Fruit fly (Drosophila melanogaster) whole organism, embryonic: Measurements from ENCODE around the gene CG9297.
A peak's percentile ranks its signal among the peaks of the same experiment; 100 is the strongest.

Source experiments
- C15 ChIP-seq: fragments of 200-800 bp; sonication (Bioruptor generic); IDR thresholded peaks from 3 replicates; pipeline ENCODE4 v1.3.6; 2022; ENCODE audit warnings: missing biosample characterization, missing genetic modification characterization
- CG10321 ChIP-seq: fragments of 200-800 bp; sonication (Bioruptor generic); IDR thresholded peaks from 2 replicates; pipeline ENCODE4 v1.3.6; 2022; ENCODE audit warnings: missing biosample characterization, missing genetic modification characterization
- CG11456 ChIP-seq: fragments of 200-800 bp; sonication (Bioruptor generic); IDR thresholded peaks from 3 replicates; pipeline ENCODE4 v1.3.6; 2022; ENCODE audit warnings: missing biosample characterization, missing genetic modification characterization
- CG11696 ChIP-seq: fragments of 200-800 bp; sonication (Bioruptor generic); IDR thresholded peaks from 2 replicates; pipeline ENCODE4 v1.3.6; 2022; ENCODE audit warnings: missing biosample characterization, missing genetic modification characterization
- CG12769 ChIP-seq: fragments of 200-800 bp; sonication (Bioruptor generic); optimal IDR thresholded peaks from 2 replicates; lab custom pipeline; 2019; ENCODE audit warnings: missing biosample characterization, mild to moderate bottlenecking, missing genetic modification characterization, moderate library complexity
- CG13123 ChIP-seq: fragments of 200-800 bp; sonication (Bioruptor generic); optimal IDR thresholded peaks from 2 replicates; lab custom pipeline; 2016; ENCODE audit warnings: missing biosample characterization, missing genetic modification characterization
- CG15269 ChIP-seq: fragments of 200-800 bp; sonication (Bioruptor generic); optimal IDR thresholded peaks from 2 replicates; lab custom pipeline; 2018; ENCODE audit warnings: missing biosample characterization, mild to moderate bottlenecking, missing genetic modification characterization, moderate library complexity
- CG16815 ChIP-seq: fragments of 200-800 bp; sonication (Bioruptor generic); optimal IDR thresholded peaks from 3 replicates; lab custom pipeline; 2017; ENCODE audit warnings: missing biosample characterization, mild to moderate bottlenecking, missing genetic modification characterization
- CG17568 ChIP-seq: fragments of 200-800 bp; sonication (Bioruptor generic); optimal IDR thresholded peaks from 2 replicates; lab custom pipeline; 2018; ENCODE audit warnings: missing biosample characterization, mild to moderate bottlenecking, missing genetic modification characterization, moderate library complexity
- CG17802 ChIP-seq: fragments of 200-800 bp; sonication (Bioruptor generic); optimal IDR thresholded peaks from 2 replicates; lab custom pipeline; 2018; ENCODE audit warnings: missing biosample characterization, mild to moderate bottlenecking, missing genetic modification characterization, moderate library complexity
- CG2712 ChIP-seq: fragments of 200-800 bp; optimal IDR thresholded peaks from 3 replicates; lab custom pipeline; 2019; ENCODE audit warnings: missing biosample characterization, mild to moderate bottlenecking, missing genetic modification characterization, moderate library complexity
- CG31441 ChIP-seq: fragments of 200-800 bp; sonication (Bioruptor generic); IDR thresholded peaks from 2 replicates; pipeline ENCODE4 v1.3.6; 2022; ENCODE audit warnings: missing biosample characterization, missing genetic modification characterization
- CG3407 ChIP-seq: fragments of 200-800 bp; sonication (Bioruptor generic); optimal IDR thresholded peaks from 2 replicates; lab custom pipeline; 2018; ENCODE audit warnings: missing biosample characterization, mild to moderate bottlenecking, missing genetic modification characterization
- CG43689 ChIP-seq: fragments of 200-800 bp; sonication (Bioruptor generic); IDR thresholded peaks from 2 replicates; pipeline ENCODE4 v1.3.6; 2022; ENCODE audit warnings: missing biosample characterization, missing genetic modification characterization
- CG4707 ChIP-seq: fragments of 200-800 bp; sonication (Bioruptor generic); optimal IDR thresholded peaks from 2 replicates; lab custom pipeline; 2018; ENCODE audit warnings: missing biosample characterization, mild to moderate bottlenecking, missing genetic modification characterization, moderate library complexity
- CG6791 ChIP-seq: fragments of 200-800 bp; sonication (Bioruptor generic); IDR thresholded peaks from 3 replicates; pipeline ENCODE4 v1.3.6; 2022; ENCODE audit warnings: missing biosample characterization, missing genetic modification characterization; ENCODE audit not compliant: partially characterized antibody
- CG6854 ChIP-seq: fragments of 200-800 bp; sonication (Bioruptor generic); optimal IDR thresholded peaks from 3 replicates; lab custom pipeline; 2017; ENCODE audit warnings: missing biosample characterization, mild to moderate bottlenecking, missing genetic modification characterization
- CG7786 ChIP-seq: fragments of 200-800 bp; sonication (Bioruptor generic); optimal IDR thresholded peaks from 2 replicates; lab custom pipeline; 2016; ENCODE audit warnings: missing biosample characterization, missing genetic modification characterization
- CG9215 ChIP-seq: fragments of 200-800 bp; sonication (Bioruptor generic); IDR thresholded peaks from 2 replicates; pipeline ENCODE4 v1.3.6; 2022; ENCODE audit warnings: missing biosample characterization, missing genetic modification characterization
- D ChIP-seq, 2 experiments: fragments of 200-800 bp in 1 of 2; fragments of >200 bp in 1 of 2; sonication (Bioruptor generic) in 1 of 2; optimal IDR thresholded peaks; 2 replicates in 1 of 2; 3 replicates in 1 of 2; lab custom pipeline; 2017; ENCODE audit warnings: mild to moderate bottlenecking in 1 of 2, missing biosample characterization in 1 of 2, missing genetic modification characterization in 1 of 2, missing genetic modification reagents in 1 of 2
- Dll ChIP-seq: fragments of 200-800 bp; sonication (Bioruptor generic); IDR thresholded peaks from 4 replicates; pipeline ENCODE4 v1.3.6; 2022; ENCODE audit warnings: missing biosample characterization, missing genetic modification characterization; ENCODE audit not compliant: partially characterized antibody
- Hr3 ChIP-seq: fragments of 200-800 bp; sonication (Bioruptor generic); optimal IDR thresholded peaks from 3 replicates; lab custom pipeline; 2016; ENCODE audit warnings: missing biosample characterization, missing genetic modification characterization
- MTF-1 ChIP-seq: fragments of 200-800 bp; sonication (Bioruptor generic); optimal IDR thresholded peaks from 2 replicates; lab custom pipeline; 2018; ENCODE audit warnings: missing biosample characterization, mild to moderate bottlenecking, missing genetic modification characterization, borderline replicate concordance
- Med ChIP-seq: fragments of 200-800 bp; sonication (Bioruptor generic); peaks from one replicate; lab custom pipeline; 2016; ENCODE audit warnings: missing biosample characterization, missing genetic modification characterization, mild to moderate bottlenecking, inconsistent platforms, moderate library complexity
- NC2β ChIP-seq: fragments of 200-800 bp; sonication (Bioruptor generic); optimal IDR thresholded peaks from 2 replicates; lab custom pipeline; 2016; ENCODE audit warnings: missing biosample characterization, missing genetic modification characterization
- Opbp ChIP-seq: fragments of 200-800 bp; sonication (Bioruptor generic); IDR thresholded peaks from 3 replicates; pipeline ENCODE4 v1.3.6; 2022; ENCODE audit warnings: missing biosample characterization, missing genetic modification characterization; ENCODE audit not compliant: partially characterized antibody
- Optix ChIP-seq: fragments of 200-800 bp; sonication (Bioruptor generic); IDR thresholded peaks from 3 replicates; pipeline ENCODE4 v1.3.6; 2022; ENCODE audit warnings: missing biosample characterization, missing genetic modification characterization
- Side ChIP-seq: fragments of 200-800 bp; sonication (Bioruptor generic); optimal IDR thresholded peaks from 2 replicates; lab custom pipeline; 2016; ENCODE audit warnings: missing biosample characterization, missing genetic modification characterization
- Vsx1 ChIP-seq: fragments of 200-800 bp; sonication (Bioruptor generic); optimal IDR thresholded peaks from 2 replicates; lab custom pipeline; 2017; ENCODE audit warnings: missing biosample characterization, mild to moderate bottlenecking, missing genetic modification characterization, missing genetic modification reagents
- cad ChIP-seq: fragments of >200 bp; optimal IDR thresholded peaks from 2 replicates; lab custom pipeline; 2017; ENCODE audit warnings: missing biosample characterization, missing genetic modification characterization
- chm ChIP-seq: fragments of 200-800 bp; sonication (Bioruptor generic); IDR thresholded peaks from 2 replicates; pipeline ENCODE4 v1.3.6; 2022; ENCODE audit warnings: missing biosample characterization, missing genetic modification characterization
- dan ChIP-seq: fragments of 200-800 bp; sonication (Bioruptor generic); IDR thresholded peaks from 2 replicates; pipeline ENCODE4 v1.3.6; 2022; ENCODE audit warnings: missing biosample characterization, missing genetic modification characterization
- disco-r ChIP-seq: fragments of 200-800 bp; sonication (Bioruptor generic); optimal IDR thresholded peaks from 2 replicates; lab custom pipeline; 2016; ENCODE audit warnings: missing biosample characterization, missing genetic modification characterization
- her ChIP-seq: fragments of 200-800 bp; sonication (Bioruptor generic); optimal IDR thresholded peaks from 2 replicates; lab custom pipeline; 2016; ENCODE audit warnings: missing biosample characterization, missing genetic modification characterization
- kah ChIP-seq: fragments of 200-800 bp; sonication (Bioruptor generic); optimal IDR thresholded peaks from 2 replicates; lab custom pipeline; 2018; ENCODE audit warnings: missing biosample characterization, mild to moderate bottlenecking, missing genetic modification characterization
- lab ChIP-seq: fragments of 200-800 bp; sonication (Bioruptor generic); optimal IDR thresholded peaks from 3 replicates; lab custom pipeline; 2017; ENCODE audit warnings: missing biosample characterization, missing genetic modification characterization, mild to moderate bottlenecking, moderate library complexity, missing genetic modification reagents
- lola ChIP-seq, 3 experiments: fragments of >200 bp in 2 of 3; fragments of 200-800 bp in 1 of 3; sonication (Bioruptor generic) in 1 of 3; optimal IDR thresholded peaks; 2 replicates each; lab custom pipeline; 2017 to 2019; ENCODE audit warnings: missing biosample characterization in 3 of 3, missing genetic modification characterization in 3 of 3, mild to moderate bottlenecking in 1 of 3, moderate library complexity in 1 of 3
- lov ChIP-seq, 2 experiments: fragments of 200-800 bp in 1 of 2; fragments of >200 bp in 1 of 2; sonication (Bioruptor generic) in 1 of 2; IDR thresholded peaks in 1 of 2; optimal IDR thresholded peaks in 1 of 2; 2 replicates in 1 of 2; 3 replicates in 1 of 2; pipeline versions ENCODE4 v1.3.6 to Lab custom; 2017 to 2022; ENCODE audit warnings: missing biosample characterization in 1 of 2, missing genetic modification characterization in 1 of 2
- prd ChIP-seq, 3 experiments: fragments of >200 bp in 2 of 3; fragments of 200-800 bp in 1 of 3; sonication (Bioruptor generic) in 1 of 3; optimal IDR thresholded peaks in 2 of 3; IDR thresholded peaks in 1 of 3; 2 replicates in 2 of 3; 3 replicates in 1 of 3; pipeline versions ENCODE4 v1.3.6 to Lab custom; 2017 to 2022; ENCODE audit warnings: missing biosample characterization in 1 of 3, missing genetic modification characterization in 1 of 3
- repo ChIP-seq: fragments of 200-800 bp; sonication (Bioruptor generic); optimal IDR thresholded peaks from 2 replicates; lab custom pipeline; 2016; ENCODE audit warnings: missing biosample characterization, missing genetic modification characterization
- sd ChIP-seq: fragments of 200-800 bp; sonication (Bioruptor generic); optimal IDR thresholded peaks from 3 replicates; lab custom pipeline; 2018; ENCODE audit warnings: missing biosample characterization, mild to moderate bottlenecking, missing genetic modification characterization, moderate library complexity
- toy ChIP-seq: fragments of 200-800 bp; sonication (Bioruptor generic); IDR thresholded peaks from 2 replicates; pipeline ENCODE4 v1.3.6; 2022; ENCODE audit warnings: missing biosample characterization, missing genetic modification characterization
- trem ChIP-seq: fragments of 200-800 bp; optimal IDR thresholded peaks from 3 replicates; lab custom pipeline; 2019; ENCODE audit warnings: missing biosample characterization, mild to moderate bottlenecking, missing genetic modification characterization, moderate library complexity
- tup ChIP-seq: fragments of 200-800 bp; sonication (Bioruptor generic); optimal IDR thresholded peaks from 2 replicates; lab custom pipeline; 2016; ENCODE audit warnings: missing biosample characterization, mild to moderate bottlenecking, missing genetic modification characterization, moderate library complexity
- tx ChIP-seq: fragments of 200-800 bp; sonication (Bioruptor generic); optimal IDR thresholded peaks from 2 replicates; lab custom pipeline; 2016; ENCODE audit warnings: missing biosample characterization, missing genetic modification characterization
- zfh1 ChIP-seq: fragments of 200-800 bp; sonication (Bioruptor generic); IDR thresholded peaks from 3 replicates; pipeline ENCODE4 v1.3.6; 2022; ENCODE audit warnings: missing biosample characterization, missing genetic modification characterization

Gene CG9297

dm6 chr3R:13817480-13818305 lies 46.4 kb downstream of the CG9297 start (continued):
- TF ChIP-seq sd (tag; lab: Kevin White, UChicago) (no peak), lab (GFP tag; lab: Kevin White, UChicago) (peak; percentile 47), toy (GFP tag; lab: Robert Waterston, UW) (no peak), Vsx1 (peak; percentile 31), trem (tag; lab: Kevin White, UChicago) (peak; percentile 37), CG17802 (tag; lab: Kevin White, UChicago) (peak; percentile 16), CG11456 (0 out of 3 replicates have a peak, but pooled peaks have one; percentile 16), D (optimal IDR thresholded peaks at IDR 0.05; lab: Kevin White, UChicago) (no peak), D (GFP tag; optimal IDR thresholded peaks at IDR 0.05; lab: Kevin White, UChicago) (peak; percentile 74), Side (GFP tag; lab: Kevin White, UChicago) (peak; percentile 22), tup (GFP tag; lab: Kevin White, UChicago) (no peak), Optix (GFP tag; lab: Robert Waterston, UW) (peak; percentile 50; the same call in 1 of the 3 replicates), CG3407 (GFP tag; lab: Kevin White, UChicago) (peak; percentile 29), Med (GFP tag; lab: Kevin White, UChicago) (peak; percentile 83), zfh1 (peak; percentile 41; the same call in 2 of the 3 replicates), CG17568 (no peak), Hr3 (peak; percentile 47), C15 (GFP tag; lab: Robert Waterston, UW) (no peak), CG31441 (peak; percentile 72), CG2712 (tag; lab: Kevin White, UChicago) (peak; percentile 82), prd (optimal IDR thresholded peaks at IDR 0.05; lab: Kevin White, UChicago) (no peak), prd (GFP tag; IDR thresholded peaks at IDR 0.05; lab: Robert Waterston, UW) (peak; percentile 65; the same call in 2 of the 3 replicates), her (GFP tag; lab: Kevin White, UChicago) (no peak), CG11696 (GFP tag; lab: Robert Waterston, UW) (no peak), CG7786 (GFP tag; lab: Kevin White, UChicago) (no peak), lov (optimal IDR thresholded peaks at IDR 0.05; lab: Kevin White, UChicago) (no peak), lov (GFP tag; IDR thresholded peaks at IDR 0.05; lab: Robert Waterston, UW) (0 out of 3 replicates have a peak, but pooled peaks have one; percentile 47), MTF-1 (GFP tag; lab: Kevin White, UChicago) (no peak), cad (GFP tag; lab: Kevin White, UChicago) (no peak), CG10321 (no peak), CG6854 (GFP tag; lab: Kevin White, UChicago) (no peak), CG16815 (GFP tag; lab: Kevin White, UChicago) (no peak), kah (GFP tag; lab: Kevin White, UChicago) (peak; percentile 9), Opbp (GFP tag; lab: Robert Waterston, UW) (no peak), dan (GFP tag; lab: Robert Waterston, UW) (no peak), CG43689 (0 out of 2 replicates have a peak, but pooled peaks have one; percentile 28), NC2β (GFP tag; lab: Kevin White, UChicago) (no peak), CG4707 (GFP tag; lab: Kevin White, UChicago) (no peak), tx (no peak), disco-r (no peak), CG15269 (tag; lab: Kevin White, UChicago) (peak; percentile 64), lola (GFP tag; optimal IDR thresholded peaks at IDR 0.05; lab: Kevin White, UChicago) (peak in 1 of 3 experiments; percentile 71), chm (peak; percentile 58; the same call in 1 of the 2 replicates), CG9215 (GFP tag; lab: Robert Waterston, UW) (peak; percentile 28; the same call in 1 of the 2 replicates), CG12769 (no peak), Dll (GFP tag; lab: Robert Waterston, UW) (no peak), CG13123 (GFP tag; lab: Kevin White, UChicago) (no peak), repo (GFP tag; lab: Kevin White, UChicago) (no peak), CG6791 (GFP tag; lab: Robert Waterston, UW) (no peak)
